Worm (Caenorhabditis elegans) whole organism, late embryonic: ENCODE results near the gene C46H3.1.

Experiments used
- C08G9.2 ChIP-seq: sonication (generic microtip); optimal IDR thresholded peaks from 2 replicates; lab custom pipeline; 2016; ENCODE audit warnings: mild to moderate bottlenecking, missing genetic modification characterization, moderate library complexity, missing compliant biosample characterization
- F13H6.1 ChIP-seq: sonication (generic microtip); optimal IDR thresholded peaks from 2 replicates; lab custom pipeline; 2016; ENCODE audit warnings: missing genetic modification characterization, missing compliant biosample characterization
- T23F11.4 ChIP-seq: fragments of 200-800 bp; sonication (Bioruptor generic); optimal IDR thresholded peaks from 2 replicates; lab custom pipeline; 2018; ENCODE audit warnings: mild to moderate bottlenecking, missing genetic modification characterization, missing compliant biosample characterization
- Y22D7AL.16 ChIP-seq: sonication (generic microtip); optimal IDR thresholded peaks from 2 replicates; lab custom pipeline; 2016; ENCODE audit warnings: missing genetic modification characterization, missing compliant biosample characterization
- ceh-18 ChIP-seq: sonication (generic microtip); optimal IDR thresholded peaks from 2 replicates; lab custom pipeline; 2016; ENCODE audit warnings: missing genetic modification characterization, missing compliant biosample characterization
- ceh-19 ChIP-seq: fragments of 200-800 bp; sonication (Bioruptor generic); optimal IDR thresholded peaks from 2 replicates; lab custom pipeline; 2018; ENCODE audit warnings: mild to moderate bottlenecking, missing genetic modification characterization, missing compliant biosample characterization
- ceh-31 ChIP-seq: sonication (generic microtip); optimal IDR thresholded peaks from 2 replicates; lab custom pipeline; 2016; ENCODE audit warnings: missing genetic modification characterization, missing compliant biosample characterization
- ceh-34 ChIP-seq: sonication (generic microtip); optimal IDR thresholded peaks from 2 replicates; lab custom pipeline; 2016; ENCODE audit warnings: mild to moderate bottlenecking, missing genetic modification characterization, missing compliant biosample characterization
- ceh-45 ChIP-seq: fragments of 200-800 bp; sonication (Bioruptor generic); IDR thresholded peaks from 2 replicates; pipeline ENCODE4 v1.3.6; 2022; ENCODE audit warnings: missing genetic modification reagents, missing genetic modification characterization, missing compliant biosample characterization
- ceh-48 ChIP-seq: sonication (generic microtip); optimal IDR thresholded peaks from 2 replicates; lab custom pipeline; 2016; ENCODE audit warnings: missing genetic modification characterization, inconsistent platforms, missing compliant biosample characterization
- ceh-9 ChIP-seq: sonication (generic microtip); optimal IDR thresholded peaks from 2 replicates; lab custom pipeline; 2016; ENCODE audit warnings: mild to moderate bottlenecking, missing genetic modification characterization, inconsistent platforms, missing compliant biosample characterization
- che-1 ChIP-seq: sonication (generic microtip); optimal IDR thresholded peaks from 2 replicates; lab custom pipeline; 2016; ENCODE audit warnings: mild to moderate bottlenecking, missing genetic modification characterization, missing compliant biosample characterization
- dve-1 ChIP-seq: sonication (generic microtip); optimal IDR thresholded peaks from 2 replicates; lab custom pipeline; 2017; ENCODE audit warnings: antibody characterized with exemption, mild to moderate bottlenecking, missing genetic modification characterization, missing compliant biosample characterization
- elt-2 ChIP-seq: sonication (generic microtip); optimal IDR thresholded peaks from 2 replicates; lab custom pipeline; 2016; ENCODE audit warnings: missing genetic modification reagents, missing genetic modification characterization, missing compliant biosample characterization
- elt-4 ChIP-seq: sonication (generic microtip); optimal IDR thresholded peaks from 2 replicates; lab custom pipeline; 2016; ENCODE audit warnings: missing genetic modification characterization, missing compliant biosample characterization
- eyg-1 ChIP-seq: sonication (generic microtip); optimal IDR thresholded peaks from 2 replicates; lab custom pipeline; 2016; ENCODE audit warnings: missing genotype, missing genetic modification characterization, missing compliant biosample characterization
- fax-1 ChIP-seq: sonication (generic microtip); optimal IDR thresholded peaks from 2 replicates; lab custom pipeline; 2016; ENCODE audit warnings: missing genotype, missing genetic modification characterization, missing compliant biosample characterization
- fkh-10 ChIP-seq: fragments of 150-350 bp; optimal IDR thresholded peaks from 2 replicates; lab custom pipeline; 2014; ENCODE audit warnings: missing biosample characterization, missing genetic modification reagents, missing genetic modification characterization
- gmeb-2 ChIP-seq: sonication (generic microtip); optimal IDR thresholded peaks from 2 replicates; lab custom pipeline; 2016; ENCODE audit warnings: missing genetic modification characterization, inconsistent platforms, missing compliant biosample characterization
- hlh-30 ChIP-seq: sonication (generic microtip); optimal IDR thresholded peaks from 2 replicates; lab custom pipeline; 2017; ENCODE audit warnings: antibody characterized with exemption, missing genetic modification characterization, missing compliant biosample characterization; ENCODE audit not compliant: insufficient read depth
- hlh-6 ChIP-seq: sonication (generic microtip); optimal IDR thresholded peaks from 2 replicates; lab custom pipeline; 2016; ENCODE audit warnings: missing genotype, missing genetic modification characterization, missing compliant biosample characterization
- hlh-8 ChIP-seq: sonication (generic microtip); optimal IDR thresholded peaks from 2 replicates; lab custom pipeline; 2016; ENCODE audit warnings: missing genotype, missing genetic modification characterization, missing compliant biosample characterization
- lim-6 ChIP-seq: sonication (generic microtip); optimal IDR thresholded peaks from 2 replicates; lab custom pipeline; 2016; ENCODE audit warnings: missing genetic modification characterization, missing compliant biosample characterization
- madf-2 ChIP-seq: sonication (generic microtip); optimal IDR thresholded peaks from 2 replicates; lab custom pipeline; 2017; ENCODE audit warnings: missing genetic modification characterization, missing compliant biosample characterization
- nhr-11 ChIP-seq: fragments of 150-350 bp; optimal IDR thresholded peaks from 2 replicates; lab custom pipeline; 2014; ENCODE audit warnings: missing biosample characterization, missing genetic modification characterization
- nhr-232 ChIP-seq: sonication (generic microtip); optimal IDR thresholded peaks from 2 replicates; lab custom pipeline; 2016; ENCODE audit warnings: missing genetic modification characterization, missing compliant biosample characterization
- npax-4 ChIP-seq: sonication (generic microtip); optimal IDR thresholded peaks from 2 replicates; lab custom pipeline; 2016; ENCODE audit warnings: missing genetic modification characterization, missing compliant biosample characterization
- pat-9 ChIP-seq: fragments of 200-800 bp; sonication (Bioruptor generic); optimal IDR thresholded peaks from 2 replicates; lab custom pipeline; 2018; ENCODE audit warnings: mild to moderate bottlenecking, missing genetic modification characterization, moderate library complexity, missing compliant biosample characterization
- pha-2 ChIP-seq: sonication (generic microtip); optimal IDR thresholded peaks from 2 replicates; lab custom pipeline; 2017; ENCODE audit warnings: mild to moderate bottlenecking, missing genetic modification characterization, missing compliant biosample characterization
- pha-4 ChIP-seq: fragments of 150-350 bp; optimal IDR thresholded peaks from 2 replicates; lab custom pipeline; 2018; ENCODE audit warnings: missing biosample characterization, missing genetic modification reagents, missing genetic modification characterization
- ref-2 ChIP-seq: sonication (generic microtip); optimal IDR thresholded peaks from 2 replicates; lab custom pipeline; 2016; ENCODE audit warnings: missing genetic modification characterization, missing compliant biosample characterization
- rnt-1 ChIP-seq: sonication (generic microtip); optimal IDR thresholded peaks from 2 replicates; lab custom pipeline; 2016; ENCODE audit warnings: missing genetic modification characterization, missing compliant biosample characterization
- sdc-2 ChIP-seq: sonication (generic microtip); optimal IDR thresholded peaks from 2 replicates; lab custom pipeline; 2016; ENCODE audit warnings: missing genotype, missing genetic modification characterization, missing compliant biosample characterization
- sox-4 ChIP-seq: sonication (generic microtip); optimal IDR thresholded peaks from 2 replicates; lab custom pipeline; 2017; ENCODE audit warnings: mild to moderate bottlenecking, missing genetic modification characterization, inconsistent platforms, missing compliant biosample characterization
- syd-9 ChIP-seq: sonication (generic microtip); optimal IDR thresholded peaks from 2 replicates; lab custom pipeline; 2016; ENCODE audit warnings: mild to moderate bottlenecking, missing genetic modification characterization, moderate library complexity, missing compliant biosample characterization
- tbx-2 ChIP-seq: sonication (generic microtip); optimal IDR thresholded peaks from 2 replicates; lab custom pipeline; 2016; ENCODE audit warnings: missing genetic modification characterization, missing compliant biosample characterization
- unc-55 ChIP-seq: sonication (generic microtip); optimal IDR thresholded peaks from 2 replicates; lab custom pipeline; 2017; ENCODE audit warnings: missing biosample characterization, missing genetic modification reagents, missing genetic modification characterization
- ztf-16 ChIP-seq: sonication (generic microtip); optimal IDR thresholded peaks from 2 replicates; lab custom pipeline; 2017; ENCODE audit warnings: missing genetic modification characterization, missing compliant biosample characterization

The C46H3.1 gene

DNA sequence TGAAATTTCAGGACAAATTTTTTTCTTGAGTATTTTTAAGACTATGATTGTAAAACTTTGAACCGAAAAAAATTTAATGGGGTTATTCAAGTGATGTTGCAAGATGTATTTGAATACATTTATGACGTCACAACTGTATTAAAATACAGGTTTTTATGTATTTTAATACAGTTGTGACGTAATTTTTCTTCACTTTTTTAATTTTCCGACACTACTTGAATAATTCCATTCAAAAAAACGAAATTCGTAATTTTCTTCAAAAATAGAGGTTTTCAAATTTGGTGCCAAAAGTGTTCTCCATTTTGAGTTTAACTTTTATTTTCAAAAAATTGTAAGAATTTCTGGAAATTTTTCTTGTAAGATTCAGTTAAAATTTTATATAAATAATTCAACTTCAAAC is 33.6 kb downstream of the C46H3.1 start:
- TF ChIP-seq ceh-19 (GFP tag; lab: Kevin White, UChicago) (no peak), ceh-18 (tag; lab: Kevin White, UChicago) (no peak), hlh-8 (tag; lab: Kevin White, UChicago) (no peak), che-1 (no peak), fkh-10 (GFP tag; lab: Kevin White, UChicago) (no peak), nhr-11 (tag; lab: Kevin White, UChicago) (no peak), syd-9 (tag; lab: Kevin White, UChicago) (no peak), ceh-45 (no peak), pat-9 (tag; lab: Kevin White, UChicago) (no peak), C08G9.2 (tag; lab: Kevin White, UChicago) (no peak), elt-4 (tag; lab: Kevin White, UChicago) (no peak), elt-2 (tag; lab: Kevin White, UChicago) (no peak), rnt-1 (tag; lab: Kevin White, UChicago) (no peak), F13H6.1 (no peak)
- TF ChIP-seq, all 69 proteins: peak for 0

DNA sequence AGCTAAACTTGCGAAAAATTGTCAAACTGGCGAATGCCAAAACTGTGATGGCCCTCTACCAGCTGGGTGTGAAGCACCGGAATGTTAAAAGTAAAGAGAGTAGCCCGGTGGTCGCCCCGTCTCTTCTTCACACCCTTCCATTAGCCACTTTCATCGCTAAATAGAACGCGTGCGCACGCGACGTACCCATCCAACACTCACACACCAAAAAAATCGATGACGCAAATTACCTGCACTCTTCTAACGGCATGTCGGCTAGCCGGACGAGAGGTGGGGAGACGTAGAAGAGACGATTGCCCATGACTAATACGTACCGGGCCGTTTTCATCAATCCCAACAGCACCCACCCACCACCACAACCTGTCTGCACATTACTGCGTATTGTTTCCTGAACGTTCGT is 35.0 kb downstream of the C46H3.1 start:
- no peak for TF ChIP-seq elt-2 (tag; lab: Kevin White, UChicago)
- no peak for TF ChIP-seq ceh-19 (GFP tag; lab: Kevin White, UChicago)
- no peak for TF ChIP-seq pha-2
- no peak for TF ChIP-seq C08G9.2 (tag; lab: Kevin White, UChicago)
- no peak for TF ChIP-seq npax-4 (tag; lab: Kevin White, UChicago)
- no peak for TF ChIP-seq fax-1 (tag; lab: Kevin White, UChicago)
- TF ChIP-seq tbx-2 (tag; lab: Kevin White, UChicago), result peak; percentile 30
- peak; percentile 32 for TF ChIP-seq ceh-48 (tag; lab: Kevin White, UChicago)
- TF ChIP-seq ceh-31 (tag; lab: Kevin White, UChicago), result peak; percentile 37
- peak; percentile 24 for TF ChIP-seq hlh-30
- TF ChIP-seq pha-4 (tag; lab: Kevin White, UChicago), result no peak
- no peak for TF ChIP-seq eyg-1
- peak; percentile 64 for TF ChIP-seq sdc-2
- no peak for TF ChIP-seq nhr-232 (tag; lab: Kevin White, UChicago)

DNA sequence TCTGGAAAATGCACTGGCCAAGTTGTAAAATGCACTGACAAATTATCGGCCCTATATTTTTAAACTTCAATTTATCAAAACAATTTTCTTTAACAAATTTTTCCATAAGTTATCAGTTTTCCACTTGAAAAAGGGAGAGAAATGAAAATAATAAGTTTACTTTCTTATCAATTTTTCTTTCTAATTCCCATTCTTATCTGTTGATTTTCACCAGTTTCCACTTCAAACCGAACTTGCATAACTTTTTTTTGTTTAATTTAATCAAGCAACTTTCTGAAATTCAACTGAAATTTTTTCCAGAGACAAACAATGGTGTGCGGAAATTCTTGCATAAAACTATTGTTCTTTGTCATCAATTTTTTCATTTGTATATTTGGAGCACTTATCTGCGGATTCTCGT is 36.5 kb downstream of the C46H3.1 start, which contains the start of gene tsp-9:
Gene tsp-9, plus strand, starts transcription at position 301 of the 400 bp plus-strand sequence.
- TF ChIP-seq nhr-232 (tag; lab: Kevin White, UChicago) (no peak), madf-2 (no peak), sdc-2 (no peak), dve-1 (tag; lab: Kevin White, UChicago) (no peak), T23F11.4 (GFP tag; lab: Kevin White, UChicago) (no peak), Y22D7AL.16 (tag; lab: Kevin White, UChicago) (no peak), gmeb-2 (tag; lab: Kevin White, UChicago) (no peak), npax-4 (tag; lab: Kevin White, UChicago) (no peak), ceh-9 (tag; lab: Kevin White, UChicago) (no peak), lim-6 (tag; lab: Kevin White, UChicago) (no peak)

DNA sequence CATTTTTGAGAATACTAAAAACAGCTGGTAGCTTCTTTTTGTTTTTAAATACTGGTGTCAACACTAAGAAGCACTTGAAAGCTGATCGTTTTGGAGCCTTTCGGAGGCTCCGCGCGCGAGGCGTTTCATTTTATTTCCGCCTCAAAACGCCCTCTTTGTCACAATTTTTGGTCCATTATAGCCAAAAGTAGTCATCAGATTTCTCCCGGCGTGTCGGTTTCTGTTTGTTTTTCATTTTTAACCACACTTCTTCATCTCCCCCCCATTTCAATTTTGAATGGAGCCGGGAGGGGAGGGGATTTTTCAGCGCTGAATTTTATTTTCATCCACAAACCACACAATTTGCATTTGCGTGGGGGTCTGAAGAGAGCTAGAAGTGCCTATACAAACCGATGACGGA is 40.5 kb downstream of the C46H3.1 start, which contains the start of gene C25G6.4:
Gene C25G6.4, minus strand, starts transcription at position 101 of the 400 bp plus-strand sequence.
- TF ChIP-seq C08G9.2 (tag; lab: Kevin White, UChicago) (no peak), ref-2 (no peak), unc-55 (GFP tag; lab: Kevin White, UChicago) (no peak), sox-4 (tag; lab: Kevin White, UChicago) (no peak), nhr-11 (tag; lab: Kevin White, UChicago) (no peak), che-1 (no peak), ceh-31 (tag; lab: Kevin White, UChicago) (no peak), ztf-16 (tag; lab: Kevin White, UChicago) (no peak), T23F11.4 (GFP tag; lab: Kevin White, UChicago) (no peak), dve-1 (tag; lab: Kevin White, UChicago) (no peak), madf-2 (no peak), elt-4 (tag; lab: Kevin White, UChicago) (no peak), ceh-34 (no peak), hlh-6 (no peak)
